Fruit fly (Drosophila melanogaster) whole organism, prepupa: ENCODE measurements around the gene CG42481.

ENCODE experiments used
- Blimp-1 ChIP-seq: fragments of 200-800 bp; sonication (Bioruptor generic); optimal IDR thresholded peaks from 3 replicates; lab custom pipeline; 2017; ENCODE audit warnings: missing biosample characterization, missing genetic modification characterization, mild to moderate bottlenecking, moderate library complexity, missing genetic modification reagents
- CG10631 ChIP-seq: fragments of 200-800 bp; sonication (Bioruptor generic); optimal IDR thresholded peaks from 2 replicates; lab custom pipeline; 2016; ENCODE audit warnings: missing biosample characterization, missing genetic modification characterization
- CG11294 ChIP-seq: fragments of 200-800 bp; sonication (Bioruptor generic); IDR thresholded peaks from 2 replicates; pipeline ENCODE4 v1.3.6; 2022; ENCODE audit warnings: missing biosample characterization, missing genetic modification characterization
- CG11902 ChIP-seq: fragments of 200-800 bp; sonication (Bioruptor generic); optimal IDR thresholded peaks from 3 replicates; lab custom pipeline; 2016; ENCODE audit warnings: missing biosample characterization, missing genetic modification characterization
- CG15336 ChIP-seq: fragments of 200-800 bp; sonication (Bioruptor generic); IDR thresholded peaks from 2 replicates; pipeline ENCODE4 v1.3.6; 2022; ENCODE audit warnings: missing biosample characterization, missing genetic modification characterization
- CG1621 ChIP-seq: fragments of 200-800 bp; sonication (Bioruptor generic); optimal IDR thresholded peaks from 3 replicates; lab custom pipeline; 2018; ENCODE audit warnings: missing biosample characterization, mild to moderate bottlenecking, missing genetic modification characterization
- CG16779 ChIP-seq: fragments of 200-800 bp; sonication (Bioruptor generic); optimal IDR thresholded peaks from 3 replicates; lab custom pipeline; 2017; ENCODE audit warnings: missing biosample characterization, mild to moderate bottlenecking, missing genetic modification characterization
- CG3032 ChIP-seq: fragments of 200-800 bp; optimal IDR thresholded peaks from 2 replicates; lab custom pipeline; 2019; ENCODE audit warnings: missing biosample characterization, mild to moderate bottlenecking, missing genetic modification characterization, moderate library complexity
- CG31627 ChIP-seq: fragments of 200-800 bp; sonication (Bioruptor generic); optimal IDR thresholded peaks from 3 replicates; lab custom pipeline; 2016; ENCODE audit warnings: missing biosample characterization, missing genetic modification characterization
- CG32006 ChIP-seq: fragments of 200-800 bp; sonication (Bioruptor generic); optimal IDR thresholded peaks from 3 replicates; lab custom pipeline; 2017; ENCODE audit warnings: missing biosample characterization, mild to moderate bottlenecking, missing genetic modification characterization
- CG34406 ChIP-seq: fragments of 200-800 bp; sonication (Bioruptor generic); optimal IDR thresholded peaks from 3 replicates; lab custom pipeline; 2016; ENCODE audit warnings: missing biosample characterization, missing genetic modification characterization
- CG3919 ChIP-seq: fragments of 200-800 bp; sonication (Bioruptor generic); optimal IDR thresholded peaks from 3 replicates; lab custom pipeline; 2016; ENCODE audit warnings: missing biosample characterization, missing genetic modification characterization
- CG6163 ChIP-seq: fragments of 200-800 bp; sonication (Bioruptor generic); IDR thresholded peaks from 3 replicates; pipeline ENCODE4 v1.3.6; 2022; ENCODE audit warnings: missing biosample characterization, missing genetic modification characterization
- CG6276 ChIP-seq: fragments of 200-800 bp; sonication (Bioruptor generic); optimal IDR thresholded peaks from 2 replicates; lab custom pipeline; 2017; ENCODE audit warnings: missing biosample characterization, mild to moderate bottlenecking, missing genetic modification characterization
- CG6792 ChIP-seq: fragments of 200-800 bp; sonication (Bioruptor generic); optimal IDR thresholded peaks from 3 replicates; lab custom pipeline; 2016; ENCODE audit warnings: missing biosample characterization, missing genetic modification characterization
- CG6808 ChIP-seq: fragments of 200-800 bp; sonication (Bioruptor generic); optimal IDR thresholded peaks from 3 replicates; lab custom pipeline; 2017; ENCODE audit warnings: missing biosample characterization, missing genetic modification characterization, mild to moderate bottlenecking, moderate library complexity, missing genetic modification reagents
- CG7368 ChIP-seq: fragments of 200-800 bp; sonication (Bioruptor generic); optimal IDR thresholded peaks from 3 replicates; lab custom pipeline; 2016; ENCODE audit warnings: missing biosample characterization, missing genetic modification characterization
- CG8119 ChIP-seq: fragments of 200-800 bp; sonication (Bioruptor generic); IDR thresholded peaks from 3 replicates; pipeline ENCODE4 v1.3.6; 2022; ENCODE audit warnings: missing biosample characterization, missing genetic modification characterization
- CG8319 ChIP-seq: fragments of 200-800 bp; sonication (Bioruptor generic); optimal IDR thresholded peaks from 3 replicates; lab custom pipeline; 2016; ENCODE audit warnings: missing biosample characterization, missing genetic modification characterization
- CG8632 ChIP-seq: fragments of 200-800 bp; sonication (Bioruptor generic); optimal IDR thresholded peaks from 3 replicates; lab custom pipeline; 2016; ENCODE audit warnings: missing biosample characterization, missing genetic modification characterization
- CG9139 ChIP-seq: fragments of 200-800 bp; sonication (Bioruptor generic); optimal IDR thresholded peaks from 3 replicates; lab custom pipeline; 2017; ENCODE audit warnings: missing biosample characterization, mild to moderate bottlenecking, missing genetic modification characterization
- Eip75B ChIP-seq: fragments of 200-800 bp; sonication (Bioruptor generic); optimal IDR thresholded peaks from 3 replicates; lab custom pipeline; 2016; ENCODE audit warnings: missing biosample characterization, missing genetic modification characterization
- Eip93F ChIP-seq: fragments of 200-800 bp; sonication (Bioruptor generic); optimal IDR thresholded peaks from 2 replicates; lab custom pipeline; 2016; ENCODE audit warnings: missing biosample characterization, mild to moderate bottlenecking, missing genetic modification characterization
- Ets21C ChIP-seq: fragments of 200-800 bp; sonication (Bioruptor generic); optimal IDR thresholded peaks from 3 replicates; lab custom pipeline; 2016; ENCODE audit warnings: missing biosample characterization, missing genetic modification characterization
- Ets96B ChIP-seq: fragments of 200-800 bp; optimal IDR thresholded peaks from 2 replicates; lab custom pipeline; 2019; ENCODE audit warnings: missing biosample characterization, mild to moderate bottlenecking, missing genetic modification characterization, moderate library complexity
- Hr38 ChIP-seq: sonication (Bioruptor generic); optimal IDR thresholded peaks from 2 replicates; lab custom pipeline; 2016; ENCODE audit warnings: missing biosample characterization, missing genetic modification characterization
- Hr39 ChIP-seq: fragments of 200-800 bp; sonication (Bioruptor generic); optimal IDR thresholded peaks from 2 replicates; lab custom pipeline; 2016; ENCODE audit warnings: missing biosample characterization, missing genetic modification characterization
- Hr4 ChIP-seq: fragments of 200-800 bp; sonication (Bioruptor generic); optimal IDR thresholded peaks from 3 replicates; lab custom pipeline; 2016; ENCODE audit warnings: missing biosample characterization, missing genetic modification characterization
- Lpt ChIP-seq: fragments of 200-800 bp; sonication (Bioruptor generic); optimal IDR thresholded peaks from 3 replicates; lab custom pipeline; 2016; ENCODE audit warnings: missing biosample characterization, missing genetic modification characterization
- Met ChIP-seq: fragments of 200-800 bp; sonication (Bioruptor generic); optimal IDR thresholded peaks from 3 replicates; lab custom pipeline; 2016; ENCODE audit warnings: missing biosample characterization, missing genetic modification characterization
- OdsH ChIP-seq: fragments of 200-800 bp; sonication (Bioruptor generic); optimal IDR thresholded peaks from 3 replicates; lab custom pipeline; 2016; ENCODE audit warnings: missing biosample characterization, missing genetic modification characterization
- Smox ChIP-seq: fragments of 200-800 bp; sonication (Bioruptor generic); optimal IDR thresholded peaks from 3 replicates; lab custom pipeline; 2016; ENCODE audit warnings: missing biosample characterization, missing genetic modification characterization
- Sox102F ChIP-seq: fragments of 200-800 bp; sonication (Bioruptor generic); optimal IDR thresholded peaks from 2 replicates; lab custom pipeline; 2016; ENCODE audit warnings: missing biosample characterization, mild to moderate bottlenecking, missing genetic modification characterization
- Sox14 ChIP-seq: fragments of 200-800 bp; sonication (Bioruptor generic); optimal IDR thresholded peaks from 3 replicates; lab custom pipeline; 2016; ENCODE audit warnings: missing biosample characterization, missing genetic modification characterization
- Sox15 ChIP-seq: fragments of 200-800 bp; sonication (Bioruptor generic); optimal IDR thresholded peaks from 3 replicates; lab custom pipeline; 2016; ENCODE audit warnings: missing biosample characterization, missing genetic modification characterization
- acj6 ChIP-seq: fragments of 200-800 bp; sonication (Bioruptor generic); optimal IDR thresholded peaks from 3 replicates; lab custom pipeline; 2016; ENCODE audit warnings: missing biosample characterization, missing genetic modification characterization
- cyc ChIP-seq: fragments of 200-800 bp; sonication (Bioruptor generic); optimal IDR thresholded peaks from 3 replicates; lab custom pipeline; 2016; ENCODE audit warnings: missing biosample characterization, missing genetic modification characterization
- dac ChIP-seq: fragments of 200-800 bp; sonication (Bioruptor generic); optimal IDR thresholded peaks from 2 replicates; lab custom pipeline; 2017; ENCODE audit warnings: missing biosample characterization, mild to moderate bottlenecking, missing genetic modification characterization
- dsx ChIP-seq: fragments of 200-800 bp; optimal IDR thresholded peaks from 3 replicates; lab custom pipeline; 2019; ENCODE audit warnings: missing biosample characterization, mild to moderate bottlenecking, missing genetic modification characterization, moderate library complexity; ENCODE audit not compliant: poor library complexity, severe bottlenecking
- eg ChIP-seq: fragments of 200-800 bp; sonication (Bioruptor generic); IDR thresholded peaks from 3 replicates; pipeline ENCODE4 v1.3.6; 2022; ENCODE audit warnings: missing biosample characterization, missing genetic modification characterization
- esn ChIP-seq: fragments of 200-800 bp; sonication (Bioruptor generic); optimal IDR thresholded peaks from 2 replicates; lab custom pipeline; 2016; ENCODE audit warnings: missing biosample characterization, mild to moderate bottlenecking, missing genetic modification characterization, moderate library complexity
- fd59A ChIP-seq: fragments of 200-800 bp; sonication (Bioruptor generic); optimal IDR thresholded peaks from 2 replicates; lab custom pipeline; 2017; ENCODE audit warnings: missing biosample characterization, mild to moderate bottlenecking, missing genetic modification characterization, missing genetic modification reagents
- fd85E ChIP-seq: fragments of 200-800 bp; sonication (Bioruptor generic); optimal IDR thresholded peaks from 3 replicates; lab custom pipeline; 2016; ENCODE audit warnings: missing biosample characterization, missing genetic modification characterization
- fkh ChIP-seq: fragments of 200-800 bp; sonication (Bioruptor generic); optimal IDR thresholded peaks from 3 replicates; lab custom pipeline; 2017; ENCODE audit warnings: missing biosample characterization, mild to moderate bottlenecking, missing genetic modification characterization, moderate library complexity
- lz ChIP-seq: fragments of 200-800 bp; sonication (Bioruptor generic); optimal IDR thresholded peaks from 3 replicates; lab custom pipeline; 2016; ENCODE audit warnings: missing biosample characterization, missing genetic modification characterization
- net ChIP-seq: fragments of 200-800 bp; sonication (Bioruptor generic); optimal IDR thresholded peaks from 3 replicates; lab custom pipeline; 2016; ENCODE audit warnings: missing biosample characterization, missing genetic modification characterization
- pdm3 ChIP-seq: fragments of 200-800 bp; sonication (Bioruptor generic); optimal IDR thresholded peaks from 3 replicates; lab custom pipeline; 2016; ENCODE audit warnings: missing biosample characterization, missing genetic modification characterization
- salr ChIP-seq, 2 experiments: fragments of 200-800 bp; sonication (Bioruptor generic); optimal IDR thresholded peaks; 3 replicates each; lab custom pipeline; 2016 to 2018; ENCODE audit warnings: missing biosample characterization in 2 of 2, missing genetic modification characterization in 2 of 2, mild to moderate bottlenecking in 1 of 2
- spab ChIP-seq: fragments of 200-800 bp; sonication (Bioruptor generic); optimal IDR thresholded peaks from 2 replicates; lab custom pipeline; 2017; ENCODE audit warnings: missing biosample characterization, mild to moderate bottlenecking, missing genetic modification characterization, missing genetic modification reagents
- ss ChIP-seq, 2 experiments: fragments of 200-800 bp; sonication (Bioruptor generic); optimal IDR thresholded peaks; 2 replicates in 1 of 2; 3 replicates in 1 of 2; lab custom pipeline; 2017 to 2018; ENCODE audit warnings: mild to moderate bottlenecking in 2 of 2, missing biosample characterization in 2 of 2, missing genetic modification characterization in 2 of 2, moderate library complexity in 1 of 2
- vri ChIP-seq: fragments of 200-800 bp; sonication (Bioruptor generic); optimal IDR thresholded peaks from 3 replicates; lab custom pipeline; 2016; ENCODE audit warnings: missing biosample characterization, mild to moderate bottlenecking, missing genetic modification characterization

The CG42481 gene

DNA sequence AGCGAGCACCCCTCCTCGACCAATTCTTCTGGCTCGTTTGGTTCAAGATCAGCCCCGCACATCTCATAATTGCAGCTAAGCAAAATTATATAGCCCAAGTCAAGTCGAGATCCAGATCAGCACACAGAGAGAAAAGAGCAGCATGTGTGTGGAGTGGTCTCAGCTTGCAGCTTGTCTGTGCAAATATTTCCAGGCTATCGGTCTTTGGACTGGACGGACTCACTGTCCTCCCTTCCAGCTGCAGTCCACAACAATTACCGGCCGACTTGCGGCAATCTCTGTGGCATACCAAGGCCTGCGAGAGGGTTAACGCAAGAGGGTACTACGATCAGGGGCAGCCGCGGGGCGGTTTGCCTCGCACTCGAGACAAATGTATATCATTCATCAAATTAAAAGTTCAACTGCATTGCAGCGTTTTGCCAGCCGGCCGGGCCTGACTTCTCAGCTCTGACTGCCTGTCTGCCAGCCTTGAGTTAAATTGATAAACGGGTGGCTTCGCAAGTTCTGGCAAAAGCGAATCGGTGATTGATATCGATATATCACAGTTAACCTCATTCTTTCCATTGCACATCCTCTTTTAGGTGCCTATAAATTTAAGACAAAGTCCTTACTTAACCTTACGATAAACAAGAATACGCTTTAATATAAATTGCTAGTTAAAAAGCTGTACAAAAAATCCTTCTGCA, 43.3 kb downstream of the CG42481 start:
- TF ChIP-seq CG1621 (tag; lab: Kevin White, UChicago): no peak
- TF ChIP-seq CG3919 (GFP tag; lab: Kevin White, UChicago): no peak
- no peak for TF ChIP-seq cyc
- no peak for TF ChIP-seq salr (GFP tag; optimal IDR thresholded peaks at IDR 0.05; lab: Kevin White, UChicago)
- no peak for TF ChIP-seq CG8632 (GFP tag; lab: Kevin White, UChicago)
- no peak for TF ChIP-seq Eip93F (GFP tag; lab: Kevin White, UChicago)
- TF ChIP-seq Hr4 (GFP tag; lab: Kevin White, UChicago): no peak
- no peak for TF ChIP-seq Blimp-1 (GFP tag; lab: Kevin White, UChicago)
- peak; percentile 3 for TF ChIP-seq fd59A (GFP tag; lab: Kevin White, UChicago)
- TF ChIP-seq fd85E (GFP tag; lab: Kevin White, UChicago): no peak
- TF ChIP-seq CG31627 (GFP tag; lab: Kevin White, UChicago): no peak
- no peak for TF ChIP-seq Sox14 (GFP tag; lab: Kevin White, UChicago)
- no peak for TF ChIP-seq Sox15 (GFP tag; lab: Kevin White, UChicago)
- no peak for TF ChIP-seq Hr38 (GFP tag; lab: Kevin White, UChicago)
- peak in 1 of 2 experiments; percentile 39 for TF ChIP-seq ss (GFP tag; optimal IDR thresholded peaks at IDR 0.05; lab: Kevin White, UChicago)
- TF ChIP-seq Ets21C (GFP tag; lab: Kevin White, UChicago): no peak
- no peak for TF ChIP-seq Sox102F (GFP tag; lab: Kevin White, UChicago)
- TF ChIP-seq Hr39: no peak
- TF ChIP-seq CG15336 (GFP tag; lab: Robert Waterston, UW): no peak
- no peak for TF ChIP-seq CG9139 (GFP tag; lab: Kevin White, UChicago)
- TF ChIP-seq Smox (GFP tag; lab: Kevin White, UChicago): no peak
- TF ChIP-seq CG8119 (GFP tag; lab: Robert Waterston, UW): no peak
- no peak for TF ChIP-seq Met (GFP tag; lab: Kevin White, UChicago)
- TF ChIP-seq CG6276 (GFP tag; lab: Kevin White, UChicago): no peak
- TF ChIP-seq CG7368: no peak
- no peak for TF ChIP-seq pdm3
- TF ChIP-seq acj6 (GFP tag; lab: Kevin White, UChicago): no peak
- no peak for TF ChIP-seq CG34406 (GFP tag; lab: Kevin White, UChicago)
- TF ChIP-seq OdsH (GFP tag; lab: Kevin White, UChicago): peak; percentile 1
- TF ChIP-seq CG16779 (tag; lab: Kevin White, UChicago): no peak
- TF ChIP-seq CG6792 (GFP tag; lab: Kevin White, UChicago): no peak
- TF ChIP-seq esn (GFP tag; lab: Kevin White, UChicago): no peak
- no peak for TF ChIP-seq fkh
- peak; percentile 12 for TF ChIP-seq dsx (GFP tag; lab: Kevin White, UChicago)
- no peak for TF ChIP-seq CG11294 (GFP tag; lab: Robert Waterston, UW)
- TF ChIP-seq CG10631 (GFP tag; lab: Kevin White, UChicago): peak; percentile 33
- TF ChIP-seq Eip75B (GFP tag; lab: Kevin White, UChicago): no peak
- TF ChIP-seq eg (GFP tag; lab: Robert Waterston, UW): no peak
- no peak for TF ChIP-seq CG6808 (GFP tag; lab: Kevin White, UChicago)
- TF ChIP-seq Lpt (GFP tag; lab: Kevin White, UChicago): no peak
- no peak for TF ChIP-seq CG8319 (GFP tag; lab: Kevin White, UChicago)
- no peak for TF ChIP-seq CG3032
- TF ChIP-seq CG6163 (GFP tag; lab: Robert Waterston, UW): 0 out of 3 replicates have a peak, but pooled peaks have one; percentile 5
- peak; percentile 41 for TF ChIP-seq CG32006
- no peak for TF ChIP-seq dac (GFP tag; lab: Kevin White, UChicago)
- no peak for TF ChIP-seq spab (GFP tag; lab: Kevin White, UChicago)
- no peak for TF ChIP-seq CG11902 (GFP tag; lab: Kevin White, UChicago)
- peak; percentile 1 for TF ChIP-seq vri (GFP tag; lab: Kevin White, UChicago)
- peak; percentile 12 for TF ChIP-seq lz (GFP tag; lab: Kevin White, UChicago)
- no peak for TF ChIP-seq Ets96B
- no peak for TF ChIP-seq net (GFP tag; lab: Kevin White, UChicago)
